Worm (Caenorhabditis elegans) whole organism, L2 larva: ENCODE results near the gene ncl-1.

Experiments used
- C34F6.9 ChIP-seq: fragments of 150-350 bp; optimal IDR thresholded peaks from 2 replicates; lab custom pipeline; 2014; ENCODE audit warnings: missing biosample characterization, missing genetic modification characterization
- F13H6.1 ChIP-seq: sonication (generic microtip); optimal IDR thresholded peaks from 2 replicates; lab custom pipeline; 2016; ENCODE audit warnings: missing genetic modification characterization, missing compliant biosample characterization
- R02D3.7 ChIP-seq: fragments of 150-350 bp; optimal IDR thresholded peaks from 2 replicates; lab custom pipeline; 2014; ENCODE audit warnings: missing biosample characterization, missing genetic modification characterization
- ZK546.5 ChIP-seq: sonication (generic microtip); optimal IDR thresholded peaks from 2 replicates; lab custom pipeline; 2017; ENCODE audit warnings: missing biosample characterization, missing genetic modification characterization
- alr-1 ChIP-seq: fragments of 150-350 bp; optimal IDR thresholded peaks from 2 replicates; lab custom pipeline; 2014; ENCODE audit warnings: missing biosample characterization, missing genetic modification characterization
- aly-2 ChIP-seq: fragments of 150-350 bp; optimal IDR thresholded peaks from 2 replicates; lab custom pipeline; 2014; ENCODE audit warnings: missing biosample characterization, missing genetic modification characterization
- ama-1 ChIP-seq: fragments of 150-350 bp; optimal IDR thresholded peaks from 2 replicates; lab custom pipeline; 2018; ENCODE audit warnings: inconsistent platforms
- blmp-1 ChIP-seq: sonication (generic microtip); optimal IDR thresholded peaks from 2 replicates; lab custom pipeline; 2017; ENCODE audit warnings: missing genetic modification characterization, mild to moderate bottlenecking, missing compliant biosample characterization, antibody characterized with exemption, moderate library complexity; ENCODE audit not compliant: insufficient read depth
- ceh-82 ChIP-seq: fragments of 150-350 bp; optimal IDR thresholded peaks from 2 replicates; lab custom pipeline; 2014; ENCODE audit warnings: missing biosample characterization, missing genetic modification characterization
- crh-2 ChIP-seq: sonication (generic microtip); optimal IDR thresholded peaks from 2 replicates; lab custom pipeline; 2017; ENCODE audit warnings: missing biosample characterization, missing genetic modification characterization
- dmd-4 ChIP-seq: sonication (generic microtip); optimal IDR thresholded peaks from 2 replicates; lab custom pipeline; 2017; ENCODE audit warnings: missing biosample characterization, missing genetic modification characterization
- egl-27 ChIP-seq: sonication (generic microtip); optimal IDR thresholded peaks from 3 replicates; lab custom pipeline; 2017; ENCODE audit warnings: missing biosample characterization, missing genetic modification reagents, missing genetic modification characterization
- elt-3 ChIP-seq: sonication (generic microtip); optimal IDR thresholded peaks from 2 replicates; lab custom pipeline; 2017; ENCODE audit warnings: missing biosample characterization, missing genetic modification characterization
- fos-1 ChIP-seq: fragments of 150-350 bp; optimal IDR thresholded peaks from 2 replicates; lab custom pipeline; 2014; ENCODE audit warnings: missing biosample characterization, missing genetic modification characterization
- gmeb-1 ChIP-seq: fragments of 150-350 bp; optimal IDR thresholded peaks from 2 replicates; lab custom pipeline; 2014; ENCODE audit warnings: missing biosample characterization, missing genetic modification characterization
- lin-11 ChIP-seq: fragments of 150-350 bp; sonication (generic microtip); optimal IDR thresholded peaks from 2 replicates; lab custom pipeline; 2014; ENCODE audit warnings: missing biosample characterization, missing genetic modification characterization, inconsistent platforms, mixed read lengths
- lin-13 ChIP-seq: fragments of 150-350 bp; optimal IDR thresholded peaks from 2 replicates; lab custom pipeline; 2014; ENCODE audit warnings: missing biosample characterization, missing genetic modification reagents, missing genetic modification characterization
- lin-39 ChIP-seq: fragments of 150-350 bp; optimal IDR thresholded peaks from 2 replicates; lab custom pipeline; 2014; ENCODE audit warnings: missing biosample characterization, missing genetic modification reagents, missing genetic modification characterization
- lsy-2 ChIP-seq, 2 experiments: fragments of 150-350 bp in 1 of 2; sonication (generic microtip) in 1 of 2; optimal IDR thresholded peaks; 2 replicates each; lab custom pipeline; 2014 to 2017; ENCODE audit warnings: missing biosample characterization in 2 of 2, missing genetic modification characterization in 2 of 2
- mbf-1 ChIP-seq: sonication (generic microtip); optimal IDR thresholded peaks from 2 replicates; lab custom pipeline; 2017; ENCODE audit warnings: missing biosample characterization, missing genetic modification characterization
- mdl-1 ChIP-seq, 2 experiments: fragments of 150-350 bp in 1 of 2; sonication (generic microtip) in 1 of 2; optimal IDR thresholded peaks; 2 replicates each; lab custom pipeline; 2017; ENCODE audit warnings: missing biosample characterization in 2 of 2, missing genetic modification characterization in 2 of 2
- nhr-11 ChIP-seq: fragments of 150-350 bp; optimal IDR thresholded peaks from 2 replicates; lab custom pipeline; 2014; ENCODE audit warnings: missing biosample characterization, missing genetic modification characterization
- nhr-12 ChIP-seq: fragments of 150-350 bp; optimal IDR thresholded peaks from 2 replicates; lab custom pipeline; 2014; ENCODE audit warnings: missing biosample characterization, missing genetic modification characterization
- nhr-129 ChIP-seq: fragments of 150-350 bp; optimal IDR thresholded peaks from 2 replicates; lab custom pipeline; 2014; ENCODE audit warnings: missing biosample characterization, missing genetic modification characterization
- nhr-21 ChIP-seq: fragments of 150-350 bp; optimal IDR thresholded peaks from 2 replicates; lab custom pipeline; 2014; ENCODE audit warnings: missing biosample characterization, missing genetic modification characterization
- nhr-23 ChIP-seq: fragments of 150-350 bp; optimal IDR thresholded peaks from 2 replicates; lab custom pipeline; 2014; ENCODE audit warnings: missing biosample characterization, missing genetic modification reagents, missing genetic modification characterization
- nhr-237 ChIP-seq: fragments of 150-350 bp; optimal IDR thresholded peaks from 2 replicates; lab custom pipeline; 2014; ENCODE audit warnings: missing biosample characterization, missing genetic modification characterization
- nhr-25 ChIP-seq: fragments of 150-350 bp; sonication (generic microtip); optimal IDR thresholded peaks from 3 replicates; lab custom pipeline; 2014; ENCODE audit warnings: missing biosample characterization, missing genetic modification characterization
- nhr-6 ChIP-seq: fragments of 150-350 bp; optimal IDR thresholded peaks from 2 replicates; lab custom pipeline; 2014; ENCODE audit warnings: missing biosample characterization, missing genetic modification characterization
- nhr-77 ChIP-seq: fragments of 150-350 bp; optimal IDR thresholded peaks from 2 replicates; lab custom pipeline; 2014; ENCODE audit warnings: missing biosample characterization, missing genetic modification characterization
- peb-1 ChIP-seq: fragments of 150-350 bp; optimal IDR thresholded peaks from 2 replicates; lab custom pipeline; 2014; ENCODE audit warnings: missing biosample characterization, missing genetic modification characterization
- sem-4 ChIP-seq: fragments of 150-350 bp; optimal IDR thresholded peaks from 2 replicates; lab custom pipeline; 2014; ENCODE audit warnings: missing biosample characterization, missing genetic modification reagents, missing genetic modification characterization
- skn-1 ChIP-seq: sonication (generic microtip); optimal IDR thresholded peaks from 2 replicates; lab custom pipeline; 2017; ENCODE audit warnings: missing biosample characterization, missing genetic modification characterization
- sma-3 ChIP-seq: sonication (generic microtip); optimal IDR thresholded peaks from 2 replicates; lab custom pipeline; 2016; ENCODE audit warnings: missing genetic modification reagents, missing genetic modification characterization, missing compliant biosample characterization
- sma-9 ChIP-seq, 2 experiments: fragments of 150-350 bp in 1 of 2; sonication (generic microtip) in 1 of 2; optimal IDR thresholded peaks; 2 replicates each; lab custom pipeline; 2014 to 2016; ENCODE audit warnings: missing genetic modification characterization in 2 of 2, mild to moderate bottlenecking in 1 of 2, missing biosample characterization in 1 of 2, missing compliant biosample characterization in 1 of 2, missing genetic modification reagents in 1 of 2, moderate library complexity in 1 of 2
- snpc-4 ChIP-seq: fragments of 150-350 bp; optimal IDR thresholded peaks from 2 replicates; lab custom pipeline; 2014; ENCODE audit warnings: missing biosample characterization, missing genetic modification characterization
- unc-55 ChIP-seq: fragments of 150-350 bp; sonication (generic microtip); optimal IDR thresholded peaks from 3 replicates; lab custom pipeline; 2014; ENCODE audit warnings: missing biosample characterization, missing genetic modification reagents, missing genetic modification characterization
- unc-62 ChIP-seq: fragments of 150-350 bp; optimal IDR thresholded peaks from 2 replicates; lab custom pipeline; 2014; ENCODE audit warnings: missing biosample characterization, missing genetic modification reagents, missing genetic modification characterization
- ztf-1 ChIP-seq: fragments of 200-800 bp; sonication (Bioruptor generic); conservative IDR thresholded peaks from 2 replicates; pipeline ENCODE4 v1.3.6; 2022; ENCODE audit warnings: missing genetic modification characterization, missing compliant biosample characterization
- ztf-4 ChIP-seq: fragments of 150-350 bp; optimal IDR thresholded peaks from 2 replicates; lab custom pipeline; 2014; ENCODE audit warnings: missing biosample characterization, missing genetic modification characterization

The ncl-1 gene

DNA sequence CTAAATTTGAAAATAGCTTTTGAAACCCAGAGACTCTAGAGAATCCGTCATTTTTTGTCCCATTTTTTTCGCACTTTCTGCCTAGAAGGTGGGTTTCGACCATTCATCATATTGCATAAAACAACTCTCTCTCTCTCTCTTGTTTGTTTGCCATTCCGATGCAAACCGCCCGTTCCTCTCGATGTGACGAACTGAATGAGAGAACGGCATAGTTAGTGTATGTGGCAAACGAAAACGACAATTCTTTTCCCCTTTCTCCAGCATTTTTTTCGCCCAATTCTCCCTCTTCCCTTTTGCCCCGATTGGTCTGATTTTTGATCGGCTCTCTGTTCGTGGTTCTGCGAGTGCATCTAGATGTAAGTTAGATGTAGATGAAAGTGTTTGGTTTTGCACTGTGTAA, 2.0 kb downstream of the ncl-1 start:
- TF ChIP-seq mbf-1 (tag; lab: Kevin White, UChicago) (no peak), unc-62 (GFP tag; lab: Kevin White, UChicago) (no peak), gmeb-1 (tag; lab: Kevin White, UChicago) (no peak), ZK546.5 (tag; lab: Kevin White, UChicago) (no peak), ama-1 (lab: Kevin White, UChicago) (no peak), sma-3 (GFP tag; lab: Kevin White, UChicago) (no peak), nhr-25 (tag; lab: Kevin White, UChicago) (no peak), elt-3 (no peak), nhr-23 (tag; lab: Kevin White, UChicago) (no peak), blmp-1 (tag; lab: Kevin White, UChicago) (no peak), peb-1 (tag; lab: Kevin White, UChicago) (no peak)

DNA sequence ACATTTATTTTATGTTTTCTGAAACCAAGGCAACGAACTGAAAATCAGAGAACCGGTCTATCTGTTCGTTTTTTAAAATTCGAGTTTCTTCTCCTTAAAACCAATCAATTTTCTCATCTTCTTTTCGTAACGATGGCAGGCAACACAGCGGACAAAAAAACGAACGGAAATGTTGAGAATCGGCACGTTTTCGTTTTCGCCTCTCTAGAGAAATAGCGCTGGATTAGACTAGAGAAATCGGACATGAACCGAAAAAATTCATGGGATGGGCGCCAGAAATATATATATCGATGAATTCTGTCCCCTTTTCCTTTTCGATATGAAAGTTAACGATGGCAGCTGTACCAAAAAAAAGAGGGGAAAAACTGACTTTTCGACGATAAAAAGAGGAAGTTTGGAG, 2.9 kb downstream of the ncl-1 start:
- peak; percentile 10 for TF ChIP-seq C34F6.9 (tag; lab: Kevin White, UChicago)
- TF ChIP-seq unc-62 (GFP tag; lab: Kevin White, UChicago), result no peak
- TF ChIP-seq sem-4 (tag; lab: Kevin White, UChicago), result peak; percentile 8
- no peak for TF ChIP-seq fos-1 (tag; lab: Kevin White, UChicago)
- TF ChIP-seq lsy-2 (tag; optimal IDR thresholded peaks at IDR 0.05; lab: Kevin White, UChicago), result peak in 1 of 2 experiments; percentile 9
- TF ChIP-seq skn-1, result no peak

DNA sequence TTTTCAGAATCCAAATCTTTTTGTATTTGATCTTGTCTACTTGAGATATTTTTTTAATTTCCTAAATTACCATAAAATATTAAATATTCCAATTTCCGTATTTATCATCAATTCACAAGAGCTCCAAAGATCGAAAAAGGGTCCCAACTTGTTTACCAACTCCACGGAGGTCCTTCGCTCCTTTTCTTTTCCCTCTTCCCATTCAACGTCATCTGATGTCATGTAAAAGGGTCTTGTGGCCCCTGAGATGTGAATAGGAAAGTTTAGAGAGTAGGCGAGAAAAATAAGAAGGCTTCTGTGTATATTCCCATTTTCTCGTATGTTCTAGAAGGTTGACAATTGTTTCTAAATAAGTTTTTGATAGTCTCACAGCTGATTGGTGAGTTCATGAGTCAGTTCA, 3.5 kb downstream of the ncl-1 start:
- TF ChIP-seq crh-2, result peak; percentile 42
- TF ChIP-seq mdl-1 (tag; optimal IDR thresholded peaks at IDR 0.05; lab: Kevin White, UChicago), result peak in 1 of 2 experiments; percentile 3
- TF ChIP-seq fos-1 (tag; lab: Kevin White, UChicago), result no peak
- TF ChIP-seq nhr-129, result peak; percentile 33
- no peak for TF ChIP-seq alr-1
- no peak for TF ChIP-seq snpc-4 (tag; lab: Kevin White, UChicago)
- TF ChIP-seq nhr-77 (tag; lab: Kevin White, UChicago), result no peak
- TF ChIP-seq gmeb-1 (tag; lab: Kevin White, UChicago), result no peak
- peak; percentile 31 for TF ChIP-seq sem-4 (tag; lab: Kevin White, UChicago)
- peak; percentile 9 for TF ChIP-seq sma-9 (GFP tag; optimal IDR thresholded peaks at IDR 0.05; lab: Kevin White, UChicago)
- no peak for TF ChIP-seq sma-9 (tag; optimal IDR thresholded peaks at IDR 0.05; lab: Kevin White, UChicago)
- TF ChIP-seq R02D3.7 (tag; lab: Kevin White, UChicago), result no peak
- TF ChIP-seq C34F6.9 (tag; lab: Kevin White, UChicago), result peak; percentile 54
- no peak for TF ChIP-seq F13H6.1 (tag; lab: Kevin White, UChicago)
- TF ChIP-seq unc-55 (GFP tag; lab: Kevin White, UChicago), result no peak
- TF ChIP-seq elt-3, result no peak
- no peak for TF ChIP-seq aly-2 (tag; lab: Kevin White, UChicago)
- no peak for TF ChIP-seq dmd-4 (tag; lab: Kevin White, UChicago)
- no peak for TF ChIP-seq ztf-1 (GFP tag; lab: Robert Waterston, UW)
- TF ChIP-seq nhr-23 (tag; lab: Kevin White, UChicago), result no peak
- TF ChIP-seq lin-39 (tag; lab: Kevin White, UChicago), result no peak
- no peak for TF ChIP-seq nhr-12 (tag; lab: Kevin White, UChicago)
- no peak for TF ChIP-seq ama-1 (lab: Kevin White, UChicago)
- no peak for TF ChIP-seq nhr-21 (tag; lab: Kevin White, UChicago)
- TF ChIP-seq peb-1 (tag; lab: Kevin White, UChicago), result no peak
- TF ChIP-seq lsy-2 (tag; optimal IDR thresholded peaks at IDR 0.05; lab: Kevin White, UChicago), result peak in 1 of 2 experiments; percentile 47
- TF ChIP-seq mbf-1 (tag; lab: Kevin White, UChicago), result no peak
- TF ChIP-seq ztf-4 (tag; lab: Kevin White, UChicago), result peak; percentile 23
- TF ChIP-seq lin-13 (GFP tag; lab: Kevin White, UChicago), result peak; percentile 10
- TF ChIP-seq nhr-237 (tag; lab: Kevin White, UChicago), result no peak
- no peak for TF ChIP-seq nhr-11 (tag; lab: Kevin White, UChicago)
- no peak for TF ChIP-seq nhr-6 (tag; lab: Kevin White, UChicago)
- TF ChIP-seq lin-11 (tag; lab: Kevin White, UChicago), result no peak
- TF ChIP-seq ceh-82, result no peak
- no peak for TF ChIP-seq egl-27 (tag; lab: Kevin White, UChicago)
